Fruit fly (Drosophila melanogaster) whole organism, embryonic: ENCODE results near the gene zf30C.

ENCODE experiments used
- ATbp ChIP-seq: fragments of 200-800 bp; sonication (Bioruptor generic); optimal IDR thresholded peaks from 2 replicates; lab custom pipeline; 2017; ENCODE audit warnings: missing biosample characterization, mild to moderate bottlenecking, missing genetic modification characterization, missing genetic modification reagents
- Antp ChIP-seq: fragments of 200-800 bp; sonication (Bioruptor generic); optimal IDR thresholded peaks from 3 replicates; lab custom pipeline; 2016; ENCODE audit warnings: missing biosample characterization, missing genetic modification characterization
- Atf6 ChIP-seq: fragments of 200-800 bp; sonication (Bioruptor generic); IDR thresholded peaks from 2 replicates; pipeline ENCODE4 v1.3.6; 2022; ENCODE audit warnings: missing biosample characterization, missing genetic modification characterization
- BEAF-32 ChIP-seq: fragments of 200-800 bp; sonication (Bioruptor generic); optimal IDR thresholded peaks from 3 replicates; lab custom pipeline; 2017; ENCODE audit warnings: missing biosample characterization, missing genetic modification characterization, mild to moderate bottlenecking, moderate library complexity, missing genetic modification reagents
- BtbVII ChIP-seq: fragments of 200-800 bp; sonication (Bioruptor generic); optimal IDR thresholded peaks from 3 replicates; lab custom pipeline; 2017; ENCODE audit warnings: missing biosample characterization, mild to moderate bottlenecking, missing genetic modification characterization
- C15 ChIP-seq: fragments of 200-800 bp; sonication (Bioruptor generic); IDR thresholded peaks from 3 replicates; pipeline ENCODE4 v1.3.6; 2022; ENCODE audit warnings: missing biosample characterization, missing genetic modification characterization
- CG1024 ChIP-seq: fragments of 200-800 bp; sonication (Bioruptor generic); IDR thresholded peaks from 2 replicates; pipeline ENCODE4 v1.3.6; 2022; ENCODE audit warnings: missing biosample characterization, missing genetic modification characterization
- CG11093 ChIP-seq: fragments of 200-800 bp; sonication (Bioruptor generic); IDR thresholded peaks from 3 replicates; pipeline ENCODE4 v1.3.6; 2022; ENCODE audit warnings: missing biosample characterization, missing genetic modification characterization
- CG12236 ChIP-seq: fragments of 200-800 bp; sonication (Bioruptor generic); optimal IDR thresholded peaks from 2 replicates; lab custom pipeline; 2016; ENCODE audit warnings: missing biosample characterization, missing genetic modification characterization
- CG13123 ChIP-seq: fragments of 200-800 bp; sonication (Bioruptor generic); optimal IDR thresholded peaks from 2 replicates; lab custom pipeline; 2016; ENCODE audit warnings: missing biosample characterization, missing genetic modification characterization
- CG15269 ChIP-seq: fragments of 200-800 bp; sonication (Bioruptor generic); optimal IDR thresholded peaks from 2 replicates; lab custom pipeline; 2018; ENCODE audit warnings: missing biosample characterization, mild to moderate bottlenecking, missing genetic modification characterization, moderate library complexity
- CG15601 ChIP-seq: fragments of 200-800 bp; sonication (Bioruptor generic); optimal IDR thresholded peaks from 3 replicates; lab custom pipeline; 2019; ENCODE audit warnings: missing biosample characterization, mild to moderate bottlenecking, missing genetic modification characterization, moderate library complexity
- CG17912 ChIP-seq: fragments of 200-800 bp; sonication (Bioruptor generic); optimal IDR thresholded peaks from 2 replicates; lab custom pipeline; 2018; ENCODE audit warnings: missing biosample characterization, mild to moderate bottlenecking, missing genetic modification characterization
- CG2875 ChIP-seq: fragments of 200-800 bp; sonication (Bioruptor generic); optimal IDR thresholded peaks from 2 replicates; lab custom pipeline; 2017; ENCODE audit warnings: missing biosample characterization, mild to moderate bottlenecking, missing genetic modification characterization, missing genetic modification reagents
- CG31441 ChIP-seq: fragments of 200-800 bp; sonication (Bioruptor generic); IDR thresholded peaks from 2 replicates; pipeline ENCODE4 v1.3.6; 2022; ENCODE audit warnings: missing biosample characterization, missing genetic modification characterization
- CG3726 ChIP-seq: fragments of 200-800 bp; sonication (Bioruptor generic); IDR thresholded peaks from 3 replicates; pipeline ENCODE4, ENCODE4 v1.3.6; 2022; ENCODE audit warnings: missing biosample characterization, missing genetic modification characterization
- CG6765 ChIP-seq: fragments of 200-800 bp; sonication (Bioruptor generic); optimal IDR thresholded peaks from 3 replicates; lab custom pipeline; 2017; ENCODE audit warnings: missing biosample characterization, mild to moderate bottlenecking, missing genetic modification characterization
- CG7357 ChIP-seq: fragments of 200-800 bp; sonication (Bioruptor generic); IDR thresholded peaks from 3 replicates; pipeline ENCODE4 v1.3.6; 2022; ENCODE audit warnings: missing biosample characterization, missing genetic modification characterization
- CG7987 ChIP-seq: fragments of 200-800 bp; sonication (Bioruptor generic); optimal IDR thresholded peaks from 2 replicates; lab custom pipeline; 2018; ENCODE audit warnings: missing biosample characterization, mild to moderate bottlenecking, missing genetic modification characterization, moderate library complexity
- CG8089 ChIP-seq: fragments of 200-800 bp; sonication (Bioruptor generic); optimal IDR thresholded peaks from 3 replicates; lab custom pipeline; 2016; ENCODE audit warnings: missing biosample characterization, missing genetic modification characterization
- CG8281 ChIP-seq: fragments of 200-800 bp; sonication (Bioruptor generic); optimal IDR thresholded peaks from 2 replicates; lab custom pipeline; 2018; ENCODE audit warnings: missing biosample characterization, mild to moderate bottlenecking, missing genetic modification characterization, moderate library complexity
- CG8359 ChIP-seq: fragments of 200-800 bp; sonication (Bioruptor generic); optimal IDR thresholded peaks from 2 replicates; lab custom pipeline; 2017; ENCODE audit warnings: missing biosample characterization, mild to moderate bottlenecking, missing genetic modification characterization, borderline replicate concordance
- CG9817 ChIP-seq: fragments of 200-800 bp; sonication (Bioruptor generic); optimal IDR thresholded peaks from 2 replicates; lab custom pipeline; 2018; ENCODE audit warnings: missing biosample characterization, mild to moderate bottlenecking, missing genetic modification characterization, moderate library complexity
- CTCF ChIP-seq: fragments of 200-800 bp; sonication (Bioruptor generic); optimal IDR thresholded peaks from 2 replicates; lab custom pipeline; 2017; ENCODE audit warnings: missing biosample characterization, mild to moderate bottlenecking, missing genetic modification characterization, moderate library complexity
- Dek ChIP-seq: fragments of 200-800 bp; sonication (Bioruptor generic); optimal IDR thresholded peaks from 3 replicates; lab custom pipeline; 2019; ENCODE audit warnings: missing biosample characterization, mild to moderate bottlenecking, missing genetic modification characterization, moderate library complexity
- Gsc ChIP-seq: fragments of 200-800 bp; sonication (Bioruptor generic); IDR thresholded peaks from 2 replicates; pipeline ENCODE4 v1.3.6; 2022; ENCODE audit warnings: missing biosample characterization, missing genetic modification characterization
- HLH3B ChIP-seq: fragments of 200-800 bp; sonication (Bioruptor generic); IDR thresholded peaks from 2 replicates; pipeline ENCODE4 v1.3.6; 2022; ENCODE audit warnings: missing biosample characterization, missing genetic modification characterization
- HLH4C ChIP-seq: fragments of 200-800 bp; sonication (Bioruptor generic); IDR thresholded peaks from 3 replicates; pipeline ENCODE4 v1.3.6; 2022; ENCODE audit warnings: missing biosample characterization, missing genetic modification characterization; ENCODE audit not compliant: partially characterized antibody
- Side ChIP-seq: fragments of 200-800 bp; sonication (Bioruptor generic); optimal IDR thresholded peaks from 2 replicates; lab custom pipeline; 2016; ENCODE audit warnings: missing biosample characterization, missing genetic modification characterization
- Sox102F ChIP-seq: fragments of 200-800 bp; sonication (Bioruptor generic); optimal IDR thresholded peaks from 2 replicates; lab custom pipeline; 2018; ENCODE audit warnings: missing biosample characterization, mild to moderate bottlenecking, missing genetic modification characterization, moderate library complexity
- abd-A ChIP-seq: fragments of 200-800 bp; sonication (Bioruptor generic); optimal IDR thresholded peaks from 3 replicates; lab custom pipeline; 2019; ENCODE audit warnings: missing biosample characterization, mild to moderate bottlenecking, missing genetic modification characterization, moderate library complexity
- ara ChIP-seq: fragments of 200-800 bp; sonication (Bioruptor generic); IDR thresholded peaks from 2 replicates; pipeline ENCODE4 v1.3.6; 2022; ENCODE audit warnings: missing biosample characterization, missing genetic modification characterization
- bbx ChIP-seq: fragments of 200-800 bp; sonication (Bioruptor generic); IDR thresholded peaks from 2 replicates; pipeline ENCODE4 v1.3.6; 2022; ENCODE audit warnings: missing biosample characterization, missing genetic modification characterization; ENCODE audit not compliant: partially characterized antibody
- corto ChIP-seq: fragments of 200-800 bp; sonication (Bioruptor generic); optimal IDR thresholded peaks from 2 replicates; lab custom pipeline; 2016; ENCODE audit warnings: missing biosample characterization, mild to moderate bottlenecking, missing genetic modification characterization, moderate library complexity
- crc ChIP-seq: fragments of 200-800 bp; sonication (Bioruptor generic); optimal IDR thresholded peaks from 2 replicates; lab custom pipeline; 2016; ENCODE audit warnings: missing biosample characterization, missing genetic modification characterization
- dan ChIP-seq: fragments of 200-800 bp; sonication (Bioruptor generic); IDR thresholded peaks from 2 replicates; pipeline ENCODE4 v1.3.6; 2022; ENCODE audit warnings: missing biosample characterization, missing genetic modification characterization
- danr ChIP-seq: fragments of 200-800 bp; sonication (Bioruptor generic); IDR thresholded peaks from 2 replicates; pipeline ENCODE4 v1.3.6; 2022; ENCODE audit warnings: missing biosample characterization, missing genetic modification characterization
- dmrt99B ChIP-seq: fragments of 200-800 bp; sonication (Bioruptor generic); optimal IDR thresholded peaks from 2 replicates; lab custom pipeline; 2018; ENCODE audit warnings: missing biosample characterization, mild to moderate bottlenecking, missing genetic modification characterization, moderate library complexity
- eyg ChIP-seq: fragments of 200-800 bp; sonication (Bioruptor generic); optimal IDR thresholded peaks from 3 replicates; lab custom pipeline; 2016; ENCODE audit warnings: missing biosample characterization, missing genetic modification characterization
- inv ChIP-seq: fragments of 200-800 bp; sonication (Bioruptor generic); IDR thresholded peaks from 2 replicates; pipeline ENCODE4 v1.3.6; 2022; ENCODE audit warnings: missing biosample characterization, missing genetic modification characterization; ENCODE audit not compliant: partially characterized antibody
- lmd ChIP-seq: fragments of 200-800 bp; sonication (Bioruptor generic); IDR thresholded peaks from 2 replicates; pipeline ENCODE4 v1.3.6; 2022; ENCODE audit warnings: missing biosample characterization, missing genetic modification characterization
- nau ChIP-seq: fragments of 200-800 bp; sonication (Bioruptor generic); optimal IDR thresholded peaks from 3 replicates; lab custom pipeline; 2017; ENCODE audit warnings: missing biosample characterization, mild to moderate bottlenecking, missing genetic modification characterization, missing genetic modification reagents
- nerfin-1 ChIP-seq: fragments of 200-800 bp; sonication (Bioruptor generic); optimal IDR thresholded peaks from 3 replicates; lab custom pipeline; 2019; ENCODE audit warnings: missing biosample characterization, mild to moderate bottlenecking, missing genetic modification characterization, moderate library complexity
- pita ChIP-seq: fragments of 200-800 bp; sonication (Bioruptor generic); optimal IDR thresholded peaks from 2 replicates; lab custom pipeline; 2017; ENCODE audit warnings: missing biosample characterization, mild to moderate bottlenecking, missing genetic modification characterization
- psq ChIP-seq: fragments of 200-800 bp; sonication (Bioruptor generic); optimal IDR thresholded peaks from 2 replicates; lab custom pipeline; 2017; ENCODE audit warnings: missing biosample characterization, missing genetic modification characterization
- ro ChIP-seq: fragments of 200-800 bp; sonication (Bioruptor generic); IDR thresholded peaks from 2 replicates; pipeline ENCODE4 v1.3.6; 2022; ENCODE audit warnings: missing biosample characterization, missing genetic modification characterization
- slp2 ChIP-seq: fragments of 200-800 bp; sonication (Bioruptor generic); optimal IDR thresholded peaks from 2 replicates; lab custom pipeline; 2016; ENCODE audit warnings: missing biosample characterization, missing genetic modification characterization
- stc ChIP-seq: fragments of 200-800 bp; sonication (Bioruptor generic); IDR thresholded peaks from 2 replicates; pipeline ENCODE4 v1.3.6; 2022; ENCODE audit warnings: missing biosample characterization, missing genetic modification characterization
- toy ChIP-seq: fragments of 200-800 bp; sonication (Bioruptor generic); IDR thresholded peaks from 2 replicates; pipeline ENCODE4 v1.3.6; 2022; ENCODE audit warnings: missing biosample characterization, missing genetic modification characterization
- z ChIP-seq: fragments of 200-800 bp; sonication (Bioruptor generic); IDR thresholded peaks from 3 replicates; pipeline ENCODE4 v1.3.6; 2022; ENCODE audit warnings: missing biosample characterization, missing genetic modification characterization
- zen2 ChIP-seq: fragments of 200-800 bp; sonication (Bioruptor generic); IDR thresholded peaks from 3 replicates; pipeline ENCODE4 v1.3.6; 2022; ENCODE audit warnings: missing biosample characterization, missing genetic modification characterization; ENCODE audit not compliant: partially characterized antibody

zf30C gene

dm6 chr2L:9758856-9759255, 714 bp downstream of the zf30C start (continued):
- TF ChIP-seq CG8281 (tag; lab: Kevin White, UChicago) (no peak), Dek (tag; lab: Kevin White, UChicago) (peak; percentile 54), dmrt99B (peak; percentile 19), slp2 (GFP tag; lab: Kevin White, UChicago) (no peak), Antp (GFP tag; lab: Kevin White, UChicago) (peak; percentile 69), crc (GFP tag; lab: Kevin White, UChicago) (no peak), CG15269 (tag; lab: Kevin White, UChicago) (peak; percentile 47), ATbp (GFP tag; lab: Kevin White, UChicago) (no peak), CG8089 (GFP tag; lab: Kevin White, UChicago) (no peak), CG7357 (no peak), CG9817 (tag; lab: Kevin White, UChicago) (peak; percentile 59), BEAF-32 (peak; percentile 91), z (GFP tag; lab: Robert Waterston, UW) (no peak), CG6765 (GFP tag; lab: Kevin White, UChicago) (no peak), Gsc (no peak), danr (GFP tag; lab: Robert Waterston, UW) (peak; percentile 25; the same call in 1 of the 2 replicates), CG7987 (GFP tag; lab: Kevin White, UChicago) (peak; percentile 60), dan (GFP tag; lab: Robert Waterston, UW) (no peak), nau (GFP tag; lab: Kevin White, UChicago) (no peak), inv (GFP tag; lab: Robert Waterston, UW) (peak; percentile 92), CG1024 (GFP tag; lab: Robert Waterston, UW) (peak; percentile 55; the same call in 1 of the 2 replicates), ara (GFP tag; lab: Robert Waterston, UW) (0 out of 2 replicates have a peak, but pooled peaks have one; percentile 8), ro (no peak), Atf6 (peak; percentile 56; the same call in 1 of the 2 replicates), CG17912 (GFP tag; lab: Kevin White, UChicago) (peak; percentile 65), nerfin-1 (tag; lab: Kevin White, UChicago) (peak; percentile 24), CG8359 (GFP tag; lab: Kevin White, UChicago) (no peak), BtbVII (no peak), eyg (GFP tag; lab: Kevin White, UChicago) (no peak), lmd (GFP tag; lab: Robert Waterston, UW) (peak; percentile 65; the same call in 1 of the 2 replicates), CG2875 (no peak), toy (GFP tag; lab: Robert Waterston, UW) (0 out of 2 replicates have a peak, but pooled peaks have one; percentile 14), bbx (GFP tag; lab: Robert Waterston, UW) (peak; percentile 95), C15 (GFP tag; lab: Robert Waterston, UW) (no peak), pita (GFP tag; lab: Kevin White, UChicago) (no peak), CG15601 (tag; lab: Kevin White, UChicago) (peak; percentile 35), HLH4C (GFP tag; lab: Robert Waterston, UW) (peak; percentile 81), stc (GFP tag; lab: Robert Waterston, UW) (peak; percentile 5; the same call in 1 of the 2 replicates), CTCF (peak; percentile 24), HLH3B (GFP tag; lab: Robert Waterston, UW) (peak; percentile 62), Side (GFP tag; lab: Kevin White, UChicago) (no peak), psq (GFP tag; lab: Kevin White, UChicago) (peak; percentile 10), CG3726 (GFP tag; lab: Robert Waterston, UW) (no peak), Sox102F (GFP tag; lab: Kevin White, UChicago) (peak; percentile 40), zen2 (peak; percentile 88), corto (no peak), CG11093 (GFP tag; lab: Robert Waterston, UW) (no peak), CG13123 (GFP tag; lab: Kevin White, UChicago) (no peak), CG12236 (GFP tag; lab: Kevin White, UChicago) (no peak), abd-A (no peak), CG31441 (peak; percentile 52; the same call in 1 of the 2 replicates)
